Fruit fly (Drosophila melanogaster): ENCODE measurements around the gene CG8838.
A peak's percentile ranks its signal among the peaks of the same experiment; 100 is the strongest.

CG8838 gene

DNA sequence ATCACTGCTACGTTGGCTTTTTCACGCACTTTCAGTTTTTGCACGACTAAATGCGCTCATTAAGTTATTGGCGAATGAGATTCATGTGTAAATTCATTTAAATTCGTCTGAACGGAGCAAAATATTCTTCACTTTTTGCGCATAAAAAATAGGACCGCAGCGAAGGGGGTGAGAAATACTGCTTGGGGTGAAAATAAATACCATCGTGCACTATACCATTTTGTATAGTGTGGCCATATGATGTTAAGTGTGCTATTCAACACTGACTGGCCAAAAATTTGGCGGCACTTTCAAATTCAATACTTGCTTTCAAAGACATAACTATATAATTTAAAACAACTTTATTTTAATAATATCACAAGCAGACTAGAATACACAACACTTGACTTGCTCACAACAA, 15.8 kb downstream of the CG8838 start, which contains the start of gene GramD1B (continued):
- TF ChIP-seq Dref (GFP tag; IDR thresholded peaks at IDR 0.05) (peak; percentile 19; the same call in 1 of the 2 replicates), corto (GFP tag; optimal IDR thresholded peaks at IDR 0.05) (no peak), YL-1 (GFP tag; optimal IDR thresholded peaks at IDR 0.05) (peak; percentile 57), Bteb2 (GFP tag; optimal IDR thresholded peaks at IDR 0.05) (no peak), hb (GFP tag; IDR thresholded peaks at IDR 0.05; ENCODE audit: partially characterized antibody) (no peak), CkIIα-i1 (GFP tag; IDR thresholded peaks at IDR 0.05) (no peak), ro (GFP tag; IDR thresholded peaks at IDR 0.05) (no peak), stwl (tag; optimal IDR thresholded peaks at IDR 0.05) (peak; percentile 97), zen (tag; optimal IDR thresholded peaks at IDR 0.05) (peak; percentile 25), mirr (GFP tag; optimal IDR thresholded peaks at IDR 0.05) (no peak), Atf3 (GFP tag; optimal IDR thresholded peaks at IDR 0.05) (no peak), pho (GFP tag; optimal IDR thresholded peaks at IDR 0.05) (no peak), PHDP (tag; optimal IDR thresholded peaks at IDR 0.05) (peak; percentile 38), CG31224 (GFP tag; IDR thresholded peaks at IDR 0.05) (no peak), Atf-2 (GFP tag; optimal IDR thresholded peaks at IDR 0.05) (no peak), B-H2 (GFP tag; optimal IDR thresholded peaks at IDR 0.05) (peak; percentile 47), gce (GFP tag; IDR thresholded peaks at IDR 0.05) (no peak), CG6683 (GFP tag; optimal IDR thresholded peaks at IDR 0.05) (no peak), CG10147 (GFP tag; optimal IDR thresholded peaks at IDR 0.05) (peak; percentile 15), CG18262 (tag; optimal IDR thresholded peaks at IDR 0.05) (peak; percentile 11), gcm2 (GFP tag; optimal IDR thresholded peaks at IDR 0.05) (no peak), danr (GFP tag; IDR thresholded peaks at IDR 0.05) (no peak), Scr (GFP tag; IDR thresholded peaks at IDR 0.05; ENCODE audit: partially characterized antibody) (no peak), CG13123 (GFP tag; optimal IDR thresholded peaks at IDR 0.05) (no peak), CG1792 (GFP tag; optimal IDR thresholded peaks at IDR 0.05) (no peak), gfzf (GFP tag; optimal IDR thresholded peaks at IDR 0.05) (peak; percentile 92), HLH4C (GFP tag; IDR thresholded peaks at IDR 0.05; ENCODE audit: partially characterized antibody) (no peak), ssp (GFP tag; IDR thresholded peaks at IDR 0.05) (no peak), Lhr (GFP tag; optimal IDR thresholded peaks at IDR 0.05) (peak; percentile 47), rib (GFP tag; IDR thresholded peaks at IDR 0.05) (peak; percentile 57; the same call in 1 of the 2 replicates), ci (GFP tag; IDR thresholded peaks at IDR 0.05) (0 out of 3 replicates have a peak, but pooled peaks have one; percentile 36), nmo (GFP tag; optimal IDR thresholded peaks at IDR 0.05) (peak; percentile 16), CG14014 (GFP tag; IDR thresholded peaks at IDR 0.05) (no peak), CG1603 (tag; optimal IDR thresholded peaks at IDR 0.05) (peak; percentile 78), sens-2 (GFP tag; IDR thresholded peaks at IDR 0.05) (no peak), Usf (GFP tag; optimal IDR thresholded peaks at IDR 0.05) (no peak), Jarid2 (GFP tag; optimal IDR thresholded peaks at IDR 0.05) (no peak), fd64A (GFP tag; optimal IDR thresholded peaks at IDR 0.05) (no peak), mam (GFP tag; optimal IDR thresholded peaks at IDR 0.05) (no peak), zen2 (GFP tag; IDR thresholded peaks at IDR 0.05; ENCODE audit: partially characterized antibody) (peak; percentile 43; the same call in 1 of the 3 replicates), gro (GFP tag; optimal IDR thresholded peaks at IDR 0.05) (no peak), CG30431 (GFP tag; optimal IDR thresholded peaks at IDR 0.05) (no peak), peb (GFP tag; IDR thresholded peaks at IDR 0.05) (no peak), CG13296 (GFP tag; optimal IDR thresholded peaks at IDR 0.05) (no peak), maf-S (GFP tag; optimal IDR thresholded peaks at IDR 0.05) (no peak), CG6254 (GFP tag; optimal IDR thresholded peaks at IDR 0.05) (no peak), hkb (optimal IDR thresholded peaks at IDR 0.05) (no peak), hkb (GFP tag; IDR thresholded peaks at IDR 0.05) (no peak), CG10431 (GFP tag; optimal IDR thresholded peaks at IDR 0.05) (no peak), CG9215 (GFP tag; IDR thresholded peaks at IDR 0.05) (no peak), dimm (GFP tag; IDR thresholded peaks at IDR 0.05) (no peak), CG3995 (GFP tag; optimal IDR thresholded peaks at IDR 0.05) (peak; percentile 72)

Measured in whole organism, embryonic.